Worm (Caenorhabditis elegans) whole organism, L2 larva: Measurements from ENCODE around the gene Y26E6A.2.

Experiments used
- ZK546.5 ChIP-seq: sonication (generic microtip); optimal IDR thresholded peaks from 2 replicates; lab custom pipeline; 2017; ENCODE audit warnings: missing biosample characterization, missing genetic modification characterization
- nhr-237 ChIP-seq: fragments of 150-350 bp; optimal IDR thresholded peaks from 2 replicates; lab custom pipeline; 2014; ENCODE audit warnings: missing biosample characterization, missing genetic modification characterization
- peb-1 ChIP-seq: fragments of 150-350 bp; optimal IDR thresholded peaks from 2 replicates; lab custom pipeline; 2014; ENCODE audit warnings: missing biosample characterization, missing genetic modification characterization

- TF ChIP-seq ZK546.5 (no peak), peb-1 (tag; lab: Kevin White, UChicago) (no peak), nhr-237 (tag; lab: Kevin White, UChicago) (no peak)
Observed at ce11 chrX:13903769-13904168, 10.4 kb downstream of the Y26E6A.2 start.
